Fruit fly (Drosophila melanogaster) whole organism, wandering third instar larva: ENCODE data around the gene CG32023.

ENCODE experiments used
- Abd-B ChIP-seq: fragments of >200 bp; optimal IDR thresholded peaks from 2 replicates; lab custom pipeline; 2017; ENCODE audit warnings: missing biosample characterization, missing genetic modification characterization
- Dif ChIP-seq: fragments of 200-275, 200-300 bp; sonication (Bioruptor generic); optimal IDR thresholded peaks from 2 replicates; lab custom pipeline; 2018; ENCODE audit warnings: missing biosample characterization, missing genetic modification characterization; ENCODE audit not compliant: partially characterized antibody
- Hr78 ChIP-seq: fragments of >200 bp; optimal IDR thresholded peaks from 2 replicates; lab custom pipeline; 2017; ENCODE audit warnings: missing biosample characterization, missing genetic modification characterization
- Myc ChIP-seq: fragments of >200 bp; optimal IDR thresholded peaks from 2 replicates; lab custom pipeline; 2017
- N ChIP-seq: fragments of >200 bp; optimal IDR thresholded peaks from 2 replicates; lab custom pipeline; 2018; ENCODE audit warnings: missing biosample characterization, missing external identifiers, missing genetic modification characterization
- Vsx2 ChIP-seq: fragments of 200-300, 225-300 bp; sonication (Bioruptor generic); optimal IDR thresholded peaks from 2 replicates; lab custom pipeline; 2018; ENCODE audit warnings: missing biosample characterization, missing genetic modification characterization; ENCODE audit not compliant: partially characterized antibody
- fru ChIP-seq: fragments of 200-800 bp; sonication (Bioruptor generic); optimal IDR thresholded peaks from 3 replicates; lab custom pipeline; 2016; ENCODE audit warnings: missing biosample characterization, mild to moderate bottlenecking, missing genetic modification characterization
- jim ChIP-seq: fragments of 175-275, 200-325 bp; sonication (Bioruptor generic); optimal IDR thresholded peaks from 2 replicates; lab custom pipeline; 2016; ENCODE audit warnings: missing biosample characterization, mild to moderate bottlenecking, missing genetic modification characterization
- lola ChIP-seq: fragments of >200 bp; optimal IDR thresholded peaks from 2 replicates; lab custom pipeline; 2017; ENCODE audit warnings: missing biosample characterization, missing genetic modification characterization
- pan ChIP-seq: fragments of >200 bp; optimal IDR thresholded peaks from 2 replicates; lab custom pipeline; 2017
- psq ChIP-seq: fragments of 200-800 bp; sonication (Bioruptor generic); optimal IDR thresholded peaks from 3 replicates; lab custom pipeline; 2017; ENCODE audit warnings: missing biosample characterization, mild to moderate bottlenecking, missing genetic modification characterization, moderate library complexity
- sage ChIP-seq: fragments of 200-800 bp; sonication (Bioruptor generic); optimal IDR thresholded peaks from 2 replicates; lab custom pipeline; 2016; ENCODE audit warnings: missing biosample characterization, mild to moderate bottlenecking, missing genetic modification characterization
- sv ChIP-seq: fragments of 200-800 bp; sonication (Bioruptor generic); optimal IDR thresholded peaks from 3 replicates; lab custom pipeline; 2016; ENCODE audit warnings: missing biosample characterization, missing genetic modification characterization

- TF ChIP-seq Abd-B (no peak), N (GFP tag; lab: Kevin White, UChicago) (no peak), fru (GFP tag; lab: Kevin White, UChicago) (peak; percentile 20), Dif (GFP tag; lab: Kevin White, UChicago) (no peak), sv (no peak), Vsx2 (GFP tag; lab: Kevin White, UChicago) (no peak), Myc (lab: Kevin White, UChicago) (no peak), jim (GFP tag; lab: Kevin White, UChicago) (no peak), lola (no peak), pan (no peak), sage (no peak), Hr78 (no peak), psq (GFP tag; lab: Kevin White, UChicago) (no peak)
These were observed 30.8 kb downstream of the CG32023 start for dm6 chr3L:8772998-8773684.
